Fruit fly (Drosophila melanogaster) whole organism, prepupa: ENCODE results near the gene Son.

Experiments
- CG10631 ChIP-seq: fragments of 200-800 bp; sonication (Bioruptor generic); optimal IDR thresholded peaks from 2 replicates; lab custom pipeline; 2016; ENCODE audit warnings: missing biosample characterization, missing genetic modification characterization
- CG11762 ChIP-seq: fragments of 200-800 bp; sonication (Bioruptor generic); optimal IDR thresholded peaks from 3 replicates; lab custom pipeline; 2016; ENCODE audit warnings: missing biosample characterization, missing genetic modification characterization; ENCODE audit not compliant: insufficient read depth
- CG15336 ChIP-seq: fragments of 200-800 bp; sonication (Bioruptor generic); IDR thresholded peaks from 2 replicates; pipeline ENCODE4 v1.3.6; 2022; ENCODE audit warnings: missing biosample characterization, missing genetic modification characterization
- CG3032 ChIP-seq: fragments of 200-800 bp; optimal IDR thresholded peaks from 2 replicates; lab custom pipeline; 2019; ENCODE audit warnings: missing biosample characterization, mild to moderate bottlenecking, missing genetic modification characterization, moderate library complexity
- CG31627 ChIP-seq: fragments of 200-800 bp; sonication (Bioruptor generic); optimal IDR thresholded peaks from 3 replicates; lab custom pipeline; 2016; ENCODE audit warnings: missing biosample characterization, missing genetic modification characterization
- CG32006 ChIP-seq: fragments of 200-800 bp; sonication (Bioruptor generic); optimal IDR thresholded peaks from 3 replicates; lab custom pipeline; 2017; ENCODE audit warnings: missing biosample characterization, mild to moderate bottlenecking, missing genetic modification characterization
- CG34406 ChIP-seq: fragments of 200-800 bp; sonication (Bioruptor generic); optimal IDR thresholded peaks from 3 replicates; lab custom pipeline; 2016; ENCODE audit warnings: missing biosample characterization, missing genetic modification characterization
- CG4318 ChIP-seq: fragments of 200-800 bp; sonication (Bioruptor generic); optimal IDR thresholded peaks from 3 replicates; lab custom pipeline; 2017; ENCODE audit warnings: missing biosample characterization, mild to moderate bottlenecking, missing genetic modification characterization
- CG6163 ChIP-seq: fragments of 200-800 bp; sonication (Bioruptor generic); IDR thresholded peaks from 3 replicates; pipeline ENCODE4 v1.3.6; 2022; ENCODE audit warnings: missing biosample characterization, missing genetic modification characterization
- CG6276 ChIP-seq: fragments of 200-800 bp; sonication (Bioruptor generic); optimal IDR thresholded peaks from 2 replicates; lab custom pipeline; 2017; ENCODE audit warnings: missing biosample characterization, mild to moderate bottlenecking, missing genetic modification characterization
- CG6792 ChIP-seq: fragments of 200-800 bp; sonication (Bioruptor generic); optimal IDR thresholded peaks from 3 replicates; lab custom pipeline; 2016; ENCODE audit warnings: missing biosample characterization, missing genetic modification characterization
- CG6808 ChIP-seq: fragments of 200-800 bp; sonication (Bioruptor generic); optimal IDR thresholded peaks from 3 replicates; lab custom pipeline; 2017; ENCODE audit warnings: missing biosample characterization, missing genetic modification characterization, mild to moderate bottlenecking, moderate library complexity, missing genetic modification reagents
- CG6854 ChIP-seq: fragments of 200-800 bp; sonication (Bioruptor generic); optimal IDR thresholded peaks from 2 replicates; lab custom pipeline; 2017; ENCODE audit warnings: missing biosample characterization, mild to moderate bottlenecking, missing genetic modification characterization
- CG8632 ChIP-seq: fragments of 200-800 bp; sonication (Bioruptor generic); optimal IDR thresholded peaks from 3 replicates; lab custom pipeline; 2016; ENCODE audit warnings: missing biosample characterization, missing genetic modification characterization
- CG9139 ChIP-seq: fragments of 200-800 bp; sonication (Bioruptor generic); optimal IDR thresholded peaks from 3 replicates; lab custom pipeline; 2017; ENCODE audit warnings: missing biosample characterization, mild to moderate bottlenecking, missing genetic modification characterization
- Eip78C ChIP-seq: fragments of 200-800 bp; sonication (Bioruptor generic); peaks from one replicate; lab custom pipeline; 2016; ENCODE audit warnings: missing biosample characterization, missing genetic modification characterization
- Ets96B ChIP-seq: fragments of 200-800 bp; optimal IDR thresholded peaks from 2 replicates; lab custom pipeline; 2019; ENCODE audit warnings: missing biosample characterization, mild to moderate bottlenecking, missing genetic modification characterization, moderate library complexity
- Gug ChIP-seq: fragments of 200-800 bp; sonication (Bioruptor generic); IDR thresholded peaks from 2 replicates; pipeline ENCODE4 v1.3.6; 2022; ENCODE audit warnings: missing biosample characterization, missing genetic modification characterization
- Hr38 ChIP-seq: sonication (Bioruptor generic); optimal IDR thresholded peaks from 2 replicates; lab custom pipeline; 2016; ENCODE audit warnings: missing biosample characterization, missing genetic modification characterization
- Hr39 ChIP-seq: fragments of 200-800 bp; sonication (Bioruptor generic); optimal IDR thresholded peaks from 2 replicates; lab custom pipeline; 2016; ENCODE audit warnings: missing biosample characterization, missing genetic modification characterization
- Hr4 ChIP-seq: fragments of 200-800 bp; sonication (Bioruptor generic); optimal IDR thresholded peaks from 3 replicates; lab custom pipeline; 2016; ENCODE audit warnings: missing biosample characterization, missing genetic modification characterization
- Lpt ChIP-seq: fragments of 200-800 bp; sonication (Bioruptor generic); optimal IDR thresholded peaks from 3 replicates; lab custom pipeline; 2016; ENCODE audit warnings: missing biosample characterization, missing genetic modification characterization
- Met ChIP-seq: fragments of 200-800 bp; sonication (Bioruptor generic); optimal IDR thresholded peaks from 3 replicates; lab custom pipeline; 2016; ENCODE audit warnings: missing biosample characterization, missing genetic modification characterization
- OdsH ChIP-seq: fragments of 200-800 bp; sonication (Bioruptor generic); optimal IDR thresholded peaks from 3 replicates; lab custom pipeline; 2016; ENCODE audit warnings: missing biosample characterization, missing genetic modification characterization
- Smox ChIP-seq: fragments of 200-800 bp; sonication (Bioruptor generic); optimal IDR thresholded peaks from 3 replicates; lab custom pipeline; 2016; ENCODE audit warnings: missing biosample characterization, missing genetic modification characterization
- Sox102F ChIP-seq: fragments of 200-800 bp; sonication (Bioruptor generic); optimal IDR thresholded peaks from 2 replicates; lab custom pipeline; 2016; ENCODE audit warnings: missing biosample characterization, mild to moderate bottlenecking, missing genetic modification characterization
- cyc ChIP-seq: fragments of 200-800 bp; sonication (Bioruptor generic); optimal IDR thresholded peaks from 3 replicates; lab custom pipeline; 2016; ENCODE audit warnings: missing biosample characterization, missing genetic modification characterization
- dac ChIP-seq: fragments of 200-800 bp; sonication (Bioruptor generic); optimal IDR thresholded peaks from 2 replicates; lab custom pipeline; 2017; ENCODE audit warnings: missing biosample characterization, mild to moderate bottlenecking, missing genetic modification characterization
- dsx ChIP-seq: fragments of 200-800 bp; optimal IDR thresholded peaks from 3 replicates; lab custom pipeline; 2019; ENCODE audit warnings: missing biosample characterization, mild to moderate bottlenecking, missing genetic modification characterization, moderate library complexity; ENCODE audit not compliant: poor library complexity, severe bottlenecking
- esn ChIP-seq: fragments of 200-800 bp; sonication (Bioruptor generic); optimal IDR thresholded peaks from 2 replicates; lab custom pipeline; 2016; ENCODE audit warnings: missing biosample characterization, mild to moderate bottlenecking, missing genetic modification characterization, moderate library complexity
- fkh ChIP-seq: fragments of 200-800 bp; sonication (Bioruptor generic); optimal IDR thresholded peaks from 3 replicates; lab custom pipeline; 2017; ENCODE audit warnings: missing biosample characterization, mild to moderate bottlenecking, missing genetic modification characterization, moderate library complexity
- lz ChIP-seq: fragments of 200-800 bp; sonication (Bioruptor generic); optimal IDR thresholded peaks from 3 replicates; lab custom pipeline; 2016; ENCODE audit warnings: missing biosample characterization, missing genetic modification characterization
- net ChIP-seq: fragments of 200-800 bp; sonication (Bioruptor generic); optimal IDR thresholded peaks from 3 replicates; lab custom pipeline; 2016; ENCODE audit warnings: missing biosample characterization, missing genetic modification characterization
- salr ChIP-seq, 2 experiments: fragments of 200-800 bp; sonication (Bioruptor generic); optimal IDR thresholded peaks; 3 replicates each; lab custom pipeline; 2016 to 2018; ENCODE audit warnings: missing biosample characterization in 2 of 2, missing genetic modification characterization in 2 of 2, mild to moderate bottlenecking in 1 of 2
- ss ChIP-seq, 2 experiments: fragments of 200-800 bp; sonication (Bioruptor generic); optimal IDR thresholded peaks; 2 replicates in 1 of 2; 3 replicates in 1 of 2; lab custom pipeline; 2017 to 2018; ENCODE audit warnings: mild to moderate bottlenecking in 2 of 2, missing biosample characterization in 2 of 2, missing genetic modification characterization in 2 of 2, moderate library complexity in 1 of 2
- svp ChIP-seq: fragments of 200-800 bp; sonication (Bioruptor generic); peaks from one replicate; lab custom pipeline; 2016; ENCODE audit warnings: missing biosample characterization, missing genetic modification characterization
- topi ChIP-seq: fragments of 200-800 bp; sonication (Bioruptor generic); optimal IDR thresholded peaks from 3 replicates; lab custom pipeline; 2016; ENCODE audit warnings: missing biosample characterization, missing genetic modification characterization
- vri ChIP-seq: fragments of 200-800 bp; sonication (Bioruptor generic); optimal IDR thresholded peaks from 3 replicates; lab custom pipeline; 2016; ENCODE audit warnings: missing biosample characterization, mild to moderate bottlenecking, missing genetic modification characterization

Gene Son

DNA sequence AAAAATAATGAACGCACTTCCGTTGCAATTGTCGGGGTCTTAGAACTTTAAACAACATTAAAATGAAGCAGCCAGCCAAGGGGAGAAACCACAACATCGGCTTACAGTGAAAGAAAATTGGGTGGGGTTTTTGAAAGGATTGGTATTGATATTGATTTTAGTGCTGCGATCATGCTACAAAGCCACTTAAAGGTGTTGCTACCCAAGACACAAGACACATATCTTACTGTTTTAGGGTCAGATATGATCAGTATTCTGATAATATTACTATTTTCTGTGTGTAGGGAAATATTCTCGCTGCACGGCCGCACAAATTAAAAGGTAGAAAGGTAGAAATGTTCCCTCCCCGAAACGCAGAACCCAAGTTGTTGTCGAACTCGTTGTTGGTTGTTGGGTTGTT is 27.2 kb downstream of the Son start (continued):
- peak; percentile 64 for TF ChIP-seq CG6808 (GFP tag; lab: Kevin White, UChicago)
- TF ChIP-seq CG8632 (GFP tag; lab: Kevin White, UChicago) = peak; percentile 35
- TF ChIP-seq dac (GFP tag; lab: Kevin White, UChicago) = no peak
- peak; percentile 14 for TF ChIP-seq CG34406 (GFP tag; lab: Kevin White, UChicago)
- TF ChIP-seq esn (GFP tag; lab: Kevin White, UChicago) = peak; percentile 67
- no peak for TF ChIP-seq CG4318 (GFP tag; lab: Kevin White, UChicago)
- TF ChIP-seq Smox (GFP tag; lab: Kevin White, UChicago) = peak; percentile 53
- TF ChIP-seq svp (GFP tag; lab: Kevin White, UChicago) = peak; percentile 75
- TF ChIP-seq Hr4 = no peak
- no peak for TF ChIP-seq CG6276 (GFP tag; lab: Kevin White, UChicago)
- TF ChIP-seq salr (GFP tag; optimal IDR thresholded peaks at IDR 0.05; lab: Kevin White, UChicago) = peak; percentile 43 to 48
- peak; percentile 69 for TF ChIP-seq CG10631 (GFP tag; lab: Kevin White, UChicago)
- peak; percentile 63 for TF ChIP-seq CG3032
- peak; percentile 88 for TF ChIP-seq Eip78C (GFP tag; lab: Kevin White, UChicago)
- peak; percentile 44 for TF ChIP-seq Sox102F
- TF ChIP-seq Lpt (GFP tag; lab: Kevin White, UChicago) = peak; percentile 28
- peak; percentile 7 for TF ChIP-seq CG6854
- TF ChIP-seq Gug (GFP tag; lab: Robert Waterston, UW) = no peak; the same call in 1 of the 2 replicates
- peak; percentile 71 for TF ChIP-seq Ets96B
- peak; percentile 31 for TF ChIP-seq net (GFP tag; lab: Kevin White, UChicago)
- peak; percentile 59 for TF ChIP-seq CG6792 (GFP tag; lab: Kevin White, UChicago)

dm6 chr3R:9606913-9607804 is 29.3 kb downstream of the Son start:
- TF ChIP-seq ss (GFP tag; optimal IDR thresholded peaks at IDR 0.05; lab: Kevin White, UChicago) = peak; percentile 3 to 7
- TF ChIP-seq fkh (GFP tag; lab: Kevin White, UChicago) = peak; percentile 53
- TF ChIP-seq CG4318 (GFP tag; lab: Kevin White, UChicago) = no peak
- TF ChIP-seq svp (GFP tag; lab: Kevin White, UChicago) = peak; percentile 53
- peak; percentile 44 for TF ChIP-seq Eip78C (GFP tag; lab: Kevin White, UChicago)
- TF ChIP-seq net (GFP tag; lab: Kevin White, UChicago) = no peak
- no peak for TF ChIP-seq OdsH (GFP tag; lab: Kevin White, UChicago)
- TF ChIP-seq CG6854 = peak; percentile 27

dm6 chr3R:9608206-9608605 is 30.4 kb downstream of the Son start:
- TF ChIP-seq CG11762 (GFP tag; lab: Kevin White, UChicago) = no peak
- peak; percentile 23 for TF ChIP-seq CG32006 (GFP tag; lab: Kevin White, UChicago)
- TF ChIP-seq, all 60 proteins: peak for 1

DNA sequence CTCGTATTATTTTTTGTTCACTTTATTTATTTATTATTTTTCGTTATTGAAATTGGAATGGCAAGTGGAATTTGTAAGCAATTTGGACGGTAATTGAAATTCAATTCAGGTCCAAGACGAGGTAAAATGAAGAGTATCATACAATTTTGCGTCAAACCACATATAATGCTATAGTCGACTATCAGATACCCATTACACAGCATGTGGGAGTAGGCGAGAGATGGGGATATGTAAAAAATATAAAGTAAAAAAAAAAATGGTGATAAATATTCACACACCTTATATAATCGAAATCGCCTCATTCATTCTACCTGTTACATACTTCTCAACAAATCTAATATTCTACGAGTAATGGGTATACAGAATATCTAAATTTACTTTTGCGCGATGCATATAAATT is 34.4 kb downstream of the Son start:
- TF ChIP-seq Hr38 (GFP tag; lab: Kevin White, UChicago) (no peak), CG31627 (GFP tag; lab: Kevin White, UChicago) (peak; percentile 11), CG6163 (GFP tag; lab: Robert Waterston, UW) (peak; percentile 34; the same call in 1 of the 3 replicates), Sox102F (peak; percentile 3), cyc (peak; percentile 4), vri (peak; percentile 39), Hr39 (GFP tag; lab: Kevin White, UChicago) (peak; percentile 8), fkh (GFP tag; lab: Kevin White, UChicago) (no peak), svp (GFP tag; lab: Kevin White, UChicago) (peak; percentile 19), esn (GFP tag; lab: Kevin White, UChicago) (peak; percentile 35), Eip78C (GFP tag; lab: Kevin White, UChicago) (peak; percentile 54), topi (GFP tag; lab: Kevin White, UChicago) (peak; percentile 23), lz (GFP tag; lab: Kevin White, UChicago) (peak; percentile 10), dsx (GFP tag; lab: Kevin White, UChicago) (no peak), CG9139 (GFP tag; lab: Kevin White, UChicago) (no peak), Smox (GFP tag; lab: Kevin White, UChicago) (peak; percentile 13), CG15336 (no peak), Met (peak; percentile 28)
